Fruit fly (Drosophila melanogaster) whole organism, embryonic: ENCODE measurements around the gene IKKbeta.
A peak's percentile ranks its signal among the peaks of the same experiment; 100 is the strongest.

Source experiments
- ATbp ChIP-seq: fragments of 200-800 bp; sonication (Bioruptor generic); optimal IDR thresholded peaks from 2 replicates; lab custom pipeline; 2017; ENCODE audit warnings: missing biosample characterization, mild to moderate bottlenecking, missing genetic modification characterization, missing genetic modification reagents
- Aef1 ChIP-seq: fragments of 200-800 bp; sonication (Bioruptor generic); IDR thresholded peaks from 3 replicates; pipeline ENCODE4 v1.3.6; 2022; ENCODE audit warnings: missing biosample characterization, missing genetic modification characterization
- Asciz ChIP-seq: fragments of 200-800 bp; sonication (Bioruptor generic); optimal IDR thresholded peaks from 2 replicates; lab custom pipeline; 2017; ENCODE audit warnings: missing biosample characterization, mild to moderate bottlenecking, missing genetic modification characterization, missing genetic modification reagents
- Atf-2 ChIP-seq: fragments of 200-800 bp; sonication (Bioruptor generic); optimal IDR thresholded peaks from 2 replicates; lab custom pipeline; 2016; ENCODE audit warnings: missing biosample characterization, missing genetic modification characterization
- Atf6 ChIP-seq: fragments of 200-800 bp; sonication (Bioruptor generic); IDR thresholded peaks from 2 replicates; pipeline ENCODE4 v1.3.6; 2022; ENCODE audit warnings: missing biosample characterization, missing genetic modification characterization
- BEAF-32 ChIP-seq: fragments of 200-800 bp; sonication (Bioruptor generic); optimal IDR thresholded peaks from 3 replicates; lab custom pipeline; 2017; ENCODE audit warnings: missing biosample characterization, missing genetic modification characterization, mild to moderate bottlenecking, moderate library complexity, missing genetic modification reagents
- CG1024 ChIP-seq: fragments of 200-800 bp; sonication (Bioruptor generic); IDR thresholded peaks from 2 replicates; pipeline ENCODE4 v1.3.6; 2022; ENCODE audit warnings: missing biosample characterization, missing genetic modification characterization
- CG12071 ChIP-seq: fragments of 200-800 bp; sonication (Bioruptor generic); optimal IDR thresholded peaks from 3 replicates; lab custom pipeline; 2018; ENCODE audit warnings: missing biosample characterization, mild to moderate bottlenecking, missing genetic modification characterization
- CG12219 ChIP-seq: fragments of 200-800 bp; sonication (Bioruptor generic); optimal IDR thresholded peaks from 3 replicates; lab custom pipeline; 2018; ENCODE audit warnings: missing biosample characterization, mild to moderate bottlenecking, missing genetic modification characterization
- CG12391 ChIP-seq: fragments of 200-800 bp; sonication (Bioruptor generic); optimal IDR thresholded peaks from 3 replicates; lab custom pipeline; 2018; ENCODE audit warnings: missing biosample characterization, mild to moderate bottlenecking, missing genetic modification characterization, moderate library complexity
- CG12744 ChIP-seq: fragments of 200-800 bp; sonication (Bioruptor generic); optimal IDR thresholded peaks from 2 replicates; lab custom pipeline; 2016; ENCODE audit warnings: missing biosample characterization, missing genetic modification characterization
- CG14050 ChIP-seq: fragments of 200-800 bp; sonication (Bioruptor generic); IDR thresholded peaks from 3 replicates; pipeline ENCODE4 v1.3.6; 2022; ENCODE audit warnings: missing biosample characterization, missing genetic modification characterization
- CG15269 ChIP-seq: fragments of 200-800 bp; sonication (Bioruptor generic); optimal IDR thresholded peaks from 2 replicates; lab custom pipeline; 2018; ENCODE audit warnings: missing biosample characterization, mild to moderate bottlenecking, missing genetic modification characterization, moderate library complexity
- CG1529 ChIP-seq: fragments of 200-800 bp; sonication (Bioruptor generic); optimal IDR thresholded peaks from 3 replicates; lab custom pipeline; 2018; ENCODE audit warnings: missing biosample characterization, missing genetic modification characterization
- CG17361 ChIP-seq: fragments of 200-800 bp; sonication (Bioruptor generic); IDR thresholded peaks from 3 replicates; pipeline ENCODE4 v1.3.6; 2022; ENCODE audit warnings: missing biosample characterization, missing genetic modification characterization
- CG17385 ChIP-seq: fragments of 200-800 bp; sonication (Bioruptor generic); optimal IDR thresholded peaks from 3 replicates; lab custom pipeline; 2018; ENCODE audit warnings: missing biosample characterization, mild to moderate bottlenecking, missing genetic modification characterization
- CG17829 ChIP-seq: fragments of 200-800 bp; optimal IDR thresholded peaks from 2 replicates; lab custom pipeline; 2019; ENCODE audit warnings: missing biosample characterization, mild to moderate bottlenecking, missing genetic modification characterization, moderate library complexity
- CG2199 ChIP-seq: fragments of 200-800 bp; sonication (Bioruptor generic); IDR thresholded peaks from 3 replicates; pipeline ENCODE4 v1.3.6; 2022; ENCODE audit warnings: missing biosample characterization, missing genetic modification characterization
- CG30020 ChIP-seq: fragments of 200-800 bp; optimal IDR thresholded peaks from 2 replicates; lab custom pipeline; 2019; ENCODE audit warnings: missing biosample characterization, mild to moderate bottlenecking, missing genetic modification characterization, moderate library complexity
- CG31441 ChIP-seq: fragments of 200-800 bp; sonication (Bioruptor generic); IDR thresholded peaks from 2 replicates; pipeline ENCODE4 v1.3.6; 2022; ENCODE audit warnings: missing biosample characterization, missing genetic modification characterization
- CG4854 ChIP-seq: fragments of 200-800 bp; sonication (Bioruptor generic); optimal IDR thresholded peaks from 2 replicates; lab custom pipeline; 2016; ENCODE audit warnings: missing biosample characterization, missing genetic modification characterization, inconsistent platforms
- CG5953 ChIP-seq: fragments of 200-800 bp; sonication (Bioruptor generic); IDR thresholded peaks from 2 replicates; pipeline ENCODE4 v1.3.6; 2022; ENCODE audit warnings: missing biosample characterization, missing genetic modification characterization
- CG6175 ChIP-seq: fragments of 200-800 bp; sonication (Bioruptor generic); IDR thresholded peaks from 3 replicates; pipeline ENCODE4 v1.3.6; 2022; ENCODE audit warnings: missing biosample characterization, missing genetic modification characterization
- CG6254 ChIP-seq: fragments of 200-800 bp; sonication (Bioruptor generic); optimal IDR thresholded peaks from 3 replicates; lab custom pipeline; 2017; ENCODE audit warnings: mild to moderate bottlenecking, missing biosample characterization, missing genetic modification reagents, missing genetic modification characterization
- CG6683 ChIP-seq: fragments of 200-800 bp; sonication (Bioruptor generic); optimal IDR thresholded peaks from 2 replicates; lab custom pipeline; 2017; ENCODE audit warnings: missing biosample characterization, mild to moderate bottlenecking, missing genetic modification characterization, missing genetic modification reagents
- CG7839 ChIP-seq: fragments of 200-800 bp; sonication (Bioruptor generic); optimal IDR thresholded peaks from 3 replicates; lab custom pipeline; 2018; ENCODE audit warnings: missing biosample characterization, mild to moderate bottlenecking, missing genetic modification characterization, moderate library complexity
- CG9437 ChIP-seq: fragments of 200-800 bp; sonication (Bioruptor generic); optimal IDR thresholded peaks from 2 replicates; lab custom pipeline; 2018; ENCODE audit warnings: missing biosample characterization, mild to moderate bottlenecking, missing genetic modification characterization
- CG9876 ChIP-seq: fragments of 200-800 bp; sonication (Bioruptor generic); optimal IDR thresholded peaks from 2 replicates; lab custom pipeline; 2016; ENCODE audit warnings: missing biosample characterization, missing genetic modification characterization
- CTCF ChIP-seq: fragments of 200-800 bp; sonication (Bioruptor generic); optimal IDR thresholded peaks from 2 replicates; lab custom pipeline; 2017; ENCODE audit warnings: missing biosample characterization, mild to moderate bottlenecking, missing genetic modification characterization, moderate library complexity
- Fer3 ChIP-seq: fragments of 200-800 bp; sonication (Bioruptor generic); optimal IDR thresholded peaks from 2 replicates; lab custom pipeline; 2018; ENCODE audit warnings: missing biosample characterization, mild to moderate bottlenecking, missing genetic modification characterization, moderate library complexity
- MTF-1 ChIP-seq: fragments of 200-800 bp; sonication (Bioruptor generic); optimal IDR thresholded peaks from 2 replicates; lab custom pipeline; 2018; ENCODE audit warnings: missing biosample characterization, mild to moderate bottlenecking, missing genetic modification characterization, borderline replicate concordance
- Meics ChIP-seq: fragments of 200-800 bp; sonication (Bioruptor generic); optimal IDR thresholded peaks from 2 replicates; lab custom pipeline; 2017; ENCODE audit warnings: missing biosample characterization, mild to moderate bottlenecking, missing genetic modification characterization
- Neu2 ChIP-seq: fragments of 200-800 bp; sonication (Bioruptor generic); optimal IDR thresholded peaks from 3 replicates; lab custom pipeline; 2016; ENCODE audit warnings: missing biosample characterization, missing genetic modification characterization, borderline replicate concordance
- Vsx1 ChIP-seq: fragments of 200-800 bp; sonication (Bioruptor generic); optimal IDR thresholded peaks from 2 replicates; lab custom pipeline; 2017; ENCODE audit warnings: missing biosample characterization, mild to moderate bottlenecking, missing genetic modification characterization, missing genetic modification reagents
- aop ChIP-seq: fragments of 200-800 bp; sonication (Bioruptor generic); IDR thresholded peaks from 2 replicates; pipeline ENCODE4 v1.3.6; 2022; ENCODE audit warnings: missing biosample characterization, missing genetic modification characterization
- ase ChIP-seq: fragments of 200-800 bp; sonication (Bioruptor generic); IDR thresholded peaks from 3 replicates; pipeline ENCODE4 v1.3.6; 2022; ENCODE audit warnings: missing biosample characterization, missing genetic modification characterization
- cg ChIP-seq: fragments of 200-800 bp; sonication (Bioruptor generic); optimal IDR thresholded peaks from 3 replicates; lab custom pipeline; 2019; ENCODE audit warnings: missing biosample characterization, mild to moderate bottlenecking, missing genetic modification characterization, moderate library complexity
- cwo ChIP-seq: fragments of 200-800 bp; sonication (Bioruptor generic); optimal IDR thresholded peaks from 3 replicates; lab custom pipeline; 2017; ENCODE audit warnings: missing biosample characterization, missing genetic modification characterization, mild to moderate bottlenecking, moderate library complexity, missing genetic modification reagents
- fd96Cb ChIP-seq: fragments of 200-800 bp; sonication (Bioruptor generic); optimal IDR thresholded peaks from 2 replicates; lab custom pipeline; 2018; ENCODE audit warnings: missing biosample characterization, mild to moderate bottlenecking, missing genetic modification characterization, moderate library complexity
- her ChIP-seq: fragments of 200-800 bp; sonication (Bioruptor generic); optimal IDR thresholded peaks from 2 replicates; lab custom pipeline; 2016; ENCODE audit warnings: missing biosample characterization, missing genetic modification characterization
- lab ChIP-seq: fragments of 200-800 bp; sonication (Bioruptor generic); optimal IDR thresholded peaks from 3 replicates; lab custom pipeline; 2017; ENCODE audit warnings: missing biosample characterization, missing genetic modification characterization, mild to moderate bottlenecking, moderate library complexity, missing genetic modification reagents
- mld ChIP-seq: fragments of 200-800 bp; sonication (Bioruptor generic); IDR thresholded peaks from 3 replicates; pipeline ENCODE4 v1.3.6; 2022; ENCODE audit warnings: missing biosample characterization, missing genetic modification characterization; ENCODE audit not compliant: partially characterized antibody
- p53 ChIP-seq: fragments of 200-800 bp; sonication (Bioruptor generic); optimal IDR thresholded peaks from 2 replicates; lab custom pipeline; 2016; ENCODE audit warnings: missing biosample characterization, missing genetic modification characterization
- pfk ChIP-seq: fragments of 200-800 bp; sonication (Bioruptor generic); optimal IDR thresholded peaks from 2 replicates; lab custom pipeline; 2018; ENCODE audit warnings: missing biosample characterization, mild to moderate bottlenecking, missing genetic modification characterization, moderate library complexity
- scrt ChIP-seq: fragments of 200-800 bp; sonication (Bioruptor generic); optimal IDR thresholded peaks from 2 replicates; lab custom pipeline; 2018; ENCODE audit warnings: missing biosample characterization, mild to moderate bottlenecking, missing genetic modification characterization, moderate library complexity
- sug ChIP-seq: fragments of 200-800 bp; optimal IDR thresholded peaks from 2 replicates; lab custom pipeline; 2019; ENCODE audit warnings: missing biosample characterization, mild to moderate bottlenecking, missing genetic modification characterization, moderate library complexity
- toy ChIP-seq: fragments of 200-800 bp; sonication (Bioruptor generic); IDR thresholded peaks from 2 replicates; pipeline ENCODE4 v1.3.6; 2022; ENCODE audit warnings: missing biosample characterization, missing genetic modification characterization
- trem ChIP-seq: fragments of 200-800 bp; optimal IDR thresholded peaks from 3 replicates; lab custom pipeline; 2019; ENCODE audit warnings: missing biosample characterization, mild to moderate bottlenecking, missing genetic modification characterization, moderate library complexity
- vvl ChIP-seq: fragments of 200-800 bp; sonication (Bioruptor generic); IDR thresholded peaks from 2 replicates; pipeline ENCODE4 v1.3.6; 2022; ENCODE audit warnings: missing biosample characterization, missing genetic modification characterization

The IKKbeta gene

dm6 chr3R:16011698-16012332, 37.4 kb downstream of the IKKbeta start (continued):
- peak; percentile 23 for TF ChIP-seq ATbp
- TF ChIP-seq CTCF, result no peak
- peak; percentile 36 for TF ChIP-seq CG6254
- no peak for TF ChIP-seq CG2199 (GFP tag; lab: Robert Waterston, UW)
- 0 out of 3 replicates have a peak, but pooled peaks have one; percentile 24 for TF ChIP-seq CG14050 (GFP tag; lab: Robert Waterston, UW)
- peak; percentile 11 for TF ChIP-seq scrt (GFP tag; lab: Kevin White, UChicago)
- TF ChIP-seq cg (GFP tag; lab: Kevin White, UChicago), result peak; percentile 83
- no peak for TF ChIP-seq CG5953 (GFP tag; lab: Robert Waterston, UW)
- peak; percentile 23 for TF ChIP-seq CG12219 (GFP tag; lab: Kevin White, UChicago)
- TF ChIP-seq CG9437 (GFP tag; lab: Kevin White, UChicago), result no peak
- TF ChIP-seq her, result no peak
- no peak for TF ChIP-seq Atf-2 (GFP tag; lab: Kevin White, UChicago)
- peak; percentile 83 for TF ChIP-seq sug (tag; lab: Kevin White, UChicago)
- peak; percentile 7 for TF ChIP-seq Fer3 (tag; lab: Kevin White, UChicago)
- TF ChIP-seq mld, result no peak
- TF ChIP-seq pfk, result no peak
- TF ChIP-seq cwo (GFP tag; lab: Kevin White, UChicago), result peak; percentile 46
- TF ChIP-seq aop, result no peak
- no peak for TF ChIP-seq trem (tag; lab: Kevin White, UChicago)
- peak; percentile 54 for TF ChIP-seq CG12071
- TF ChIP-seq CG1529, result peak; percentile 16
- no peak for TF ChIP-seq CG9876 (GFP tag; lab: Kevin White, UChicago)
- peak; percentile 13 for TF ChIP-seq CG15269 (tag; lab: Kevin White, UChicago)
- TF ChIP-seq CG17829 (tag; lab: Kevin White, UChicago), result no peak
- no peak for TF ChIP-seq vvl (GFP tag; lab: Robert Waterston, UW)
- peak; percentile 12 for TF ChIP-seq CG12391 (tag; lab: Kevin White, UChicago)
- TF ChIP-seq CG17385 (GFP tag; lab: Kevin White, UChicago), result peak; percentile 7
- peak; percentile 70; the same call in 1 of the 3 replicates for TF ChIP-seq CG6175 (GFP tag; lab: Robert Waterston, UW)
- TF ChIP-seq ase (GFP tag; lab: Robert Waterston, UW), result 0 out of 3 replicates have a peak, but pooled peaks have one; percentile 6
- no peak for TF ChIP-seq CG12744 (GFP tag; lab: Kevin White, UChicago)
- no peak for TF ChIP-seq Neu2
- TF ChIP-seq BEAF-32 (GFP tag; lab: Kevin White, UChicago), result no peak
- no peak for TF ChIP-seq CG6683
- 0 out of 2 replicates have a peak, but pooled peaks have one; percentile 26 for TF ChIP-seq CG31441 (GFP tag; lab: Robert Waterston, UW)
- no peak for TF ChIP-seq MTF-1 (GFP tag; lab: Kevin White, UChicago)
- no peak for TF ChIP-seq Aef1 (GFP tag; lab: Robert Waterston, UW)
- peak; percentile 65 for TF ChIP-seq lab (GFP tag; lab: Kevin White, UChicago)
- TF ChIP-seq p53, result no peak
- TF ChIP-seq Asciz (GFP tag; lab: Kevin White, UChicago), result peak; percentile 51
- no peak for TF ChIP-seq CG1024 (GFP tag; lab: Robert Waterston, UW)
- no peak for TF ChIP-seq CG17361 (GFP tag; lab: Robert Waterston, UW)
- TF ChIP-seq fd96Cb (tag; lab: Kevin White, UChicago), result no peak
- TF ChIP-seq Meics (GFP tag; lab: Kevin White, UChicago), result peak; percentile 20
- TF ChIP-seq toy (GFP tag; lab: Robert Waterston, UW), result no peak
- TF ChIP-seq CG30020 (tag; lab: Kevin White, UChicago), result no peak
- TF ChIP-seq CG7839, result peak; percentile 16
- peak; percentile 90 for TF ChIP-seq Vsx1
- no peak for TF ChIP-seq Atf6
- no peak for TF ChIP-seq CG4854 (GFP tag; lab: Kevin White, UChicago)
